Fruit fly (Drosophila melanogaster): ENCODE measurements around the gene CG1637.

CG1637 gene

DNA sequence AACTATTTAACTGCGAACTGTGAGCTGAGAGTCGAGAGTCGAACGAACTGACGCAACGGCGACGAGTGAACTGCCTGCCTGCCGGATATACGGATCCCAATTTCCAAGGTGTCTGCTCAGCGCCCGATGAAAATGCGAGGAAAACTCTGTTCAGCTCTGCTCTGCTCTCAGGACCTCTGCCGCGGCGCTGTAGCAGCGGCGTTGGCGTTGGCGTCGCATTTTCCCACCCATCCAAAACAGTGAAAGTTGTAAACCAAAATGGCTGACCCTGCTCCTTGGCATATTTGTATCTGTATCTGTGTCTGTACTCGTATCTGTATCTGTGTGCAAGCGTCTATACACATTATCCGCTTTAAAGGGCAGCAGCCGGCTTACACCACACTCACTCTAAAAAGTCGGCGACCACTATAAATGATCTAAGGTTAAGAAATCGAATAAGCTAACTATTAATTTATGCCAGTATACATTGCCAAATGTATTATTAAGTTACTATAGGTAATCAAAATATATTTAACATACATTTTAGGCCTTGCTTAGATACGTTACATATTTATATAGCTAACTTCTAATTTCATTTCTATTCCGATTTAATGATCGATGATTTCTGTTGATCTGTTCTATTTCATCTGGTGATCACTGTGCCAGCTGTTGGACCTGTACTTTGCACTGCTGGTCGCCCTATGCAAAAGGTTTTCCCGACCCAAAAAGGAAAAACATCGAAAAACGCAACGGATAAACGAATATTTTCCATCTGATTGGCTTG, 54.8 kb downstream of the CG1637 start (continued):
- TF ChIP-seq CG9437 (GFP tag; optimal IDR thresholded peaks at IDR 0.05) = peak; percentile 56
- TF ChIP-seq Dad (GFP tag; optimal IDR thresholded peaks at IDR 0.05) = no peak
- TF ChIP-seq grau (tag; optimal IDR thresholded peaks at IDR 0.05) = peak; percentile 96
- peak; percentile 49 for TF ChIP-seq CG4424 (GFP tag; optimal IDR thresholded peaks at IDR 0.05)
- peak; percentile 88 for TF ChIP-seq CG4404 (GFP tag; IDR thresholded peaks at IDR 0.05)
- peak; percentile 46 for TF ChIP-seq CG5180 (GFP tag; optimal IDR thresholded peaks at IDR 0.05)
- peak; percentile 62 for TF ChIP-seq CG15601 (tag; optimal IDR thresholded peaks at IDR 0.05)
- TF ChIP-seq Lhr (GFP tag; optimal IDR thresholded peaks at IDR 0.05) = peak; percentile 28
- no peak for TF ChIP-seq CG11456 (GFP tag; IDR thresholded peaks at IDR 0.05)
- peak; percentile 51 for TF ChIP-seq CG12769 (tag; optimal IDR thresholded peaks at IDR 0.05)
- TF ChIP-seq CG30431 (GFP tag; optimal IDR thresholded peaks at IDR 0.05) = peak; percentile 57
- no peak for TF ChIP-seq luna (GFP tag; optimal IDR thresholded peaks at IDR 0.05)
- peak; percentile 53 for TF ChIP-seq oc (tag; optimal IDR thresholded peaks at IDR 0.05)
- TF ChIP-seq mam (GFP tag; optimal IDR thresholded peaks at IDR 0.05) = no peak
- TF ChIP-seq CG33213 (GFP tag; optimal IDR thresholded peaks at IDR 0.05) = no peak
- peak; percentile 33 for TF ChIP-seq CG6813 (GFP tag; optimal IDR thresholded peaks at IDR 0.05)
- TF ChIP-seq Xbp1 (GFP tag; optimal IDR thresholded peaks at IDR 0.05) = peak; percentile 43
- TF ChIP-seq CG13296 (GFP tag; optimal IDR thresholded peaks at IDR 0.05) = peak; percentile 63
- peak; percentile 85 for TF ChIP-seq fd102C (GFP tag; optimal IDR thresholded peaks at IDR 0.05)
- peak; percentile 2 for TF ChIP-seq wek (GFP tag; optimal IDR thresholded peaks at IDR 0.05)
- TF ChIP-seq PHDP (tag; optimal IDR thresholded peaks at IDR 0.05) = peak; percentile 60
- no peak for TF ChIP-seq Sry-δ (GFP tag; optimal IDR thresholded peaks at IDR 0.05)
- no peak for TF ChIP-seq CG1792 (GFP tag; optimal IDR thresholded peaks at IDR 0.05)
- peak; percentile 92 for TF ChIP-seq zen (tag; optimal IDR thresholded peaks at IDR 0.05)
- TF ChIP-seq dimm (GFP tag; IDR thresholded peaks at IDR 0.05) = no peak
- no peak for TF ChIP-seq Stat92E (GFP tag; optimal IDR thresholded peaks at IDR 0.05)
- TF ChIP-seq CG18476 (GFP tag; optimal IDR thresholded peaks at IDR 0.05) = peak; percentile 71
- TF ChIP-seq lov (optimal IDR thresholded peaks at IDR 0.05) = no peak
- TF ChIP-seq lov (GFP tag; IDR thresholded peaks at IDR 0.05) = no peak
- peak; percentile 86 for TF ChIP-seq CG17361 (GFP tag; IDR thresholded peaks at IDR 0.05)
- TF ChIP-seq Gug (GFP tag; IDR thresholded peaks at IDR 0.05) = 0 out of 4 replicates have a peak, but pooled peaks have one; percentile 17
- peak; percentile 27 for TF ChIP-seq CG6765 (GFP tag; optimal IDR thresholded peaks at IDR 0.05)
- TF ChIP-seq Vsx1 (GFP tag; optimal IDR thresholded peaks at IDR 0.05) = peak; percentile 33
- no peak for TF ChIP-seq CG14441 (GFP tag; IDR thresholded peaks at IDR 0.05)
- TF ChIP-seq CG9932 (GFP tag; IDR thresholded peaks at IDR 0.05) = 0 out of 2 replicates have a peak, but pooled peaks have one; percentile 9
- TF ChIP-seq CG13424 (tag; optimal IDR thresholded peaks at IDR 0.05) = peak; percentile 81
- TF ChIP-seq CG8765 (GFP tag; IDR thresholded peaks at IDR 0.05) = peak; percentile 57; the same call in 1 of the 2 replicates
- TF ChIP-seq CG1602 (GFP tag; optimal IDR thresholded peaks at IDR 0.05) = peak; percentile 51
- TF ChIP-seq CG2120 (GFP tag; optimal IDR thresholded peaks at IDR 0.05) = peak; percentile 66
- TF ChIP-seq wor (GFP tag; IDR thresholded peaks at IDR 0.05) = peak; percentile 52
- no peak for TF ChIP-seq Scr (GFP tag; IDR thresholded peaks at IDR 0.05; ENCODE audit: partially characterized antibody)
- peak; percentile 78 for TF ChIP-seq Xrp1 (GFP tag; IDR thresholded peaks at IDR 0.05)
- no peak for TF ChIP-seq Opbp (GFP tag; IDR thresholded peaks at IDR 0.05; ENCODE audit: partially characterized antibody)
- peak; percentile 18 for TF ChIP-seq sd (tag; optimal IDR thresholded peaks at IDR 0.05)
- peak; percentile 41; the same call in 1 of the 2 replicates for TF ChIP-seq ap (GFP tag; IDR thresholded peaks at IDR 0.05)
- TF ChIP-seq shn (GFP tag; optimal IDR thresholded peaks at IDR 0.05) = peak; percentile 44
- no peak for TF ChIP-seq CG3726 (GFP tag; IDR thresholded peaks at IDR 0.05)
- peak; percentile 72 for TF ChIP-seq Hmr (GFP tag; optimal IDR thresholded peaks at IDR 0.05)
- TF ChIP-seq CG11504 (tag; optimal IDR thresholded peaks at IDR 0.05) = peak; percentile 82

Data from whole organism, embryonic.